Worm (Caenorhabditis elegans): ENCODE data around the gene Y17G7B.22.

DNA sequence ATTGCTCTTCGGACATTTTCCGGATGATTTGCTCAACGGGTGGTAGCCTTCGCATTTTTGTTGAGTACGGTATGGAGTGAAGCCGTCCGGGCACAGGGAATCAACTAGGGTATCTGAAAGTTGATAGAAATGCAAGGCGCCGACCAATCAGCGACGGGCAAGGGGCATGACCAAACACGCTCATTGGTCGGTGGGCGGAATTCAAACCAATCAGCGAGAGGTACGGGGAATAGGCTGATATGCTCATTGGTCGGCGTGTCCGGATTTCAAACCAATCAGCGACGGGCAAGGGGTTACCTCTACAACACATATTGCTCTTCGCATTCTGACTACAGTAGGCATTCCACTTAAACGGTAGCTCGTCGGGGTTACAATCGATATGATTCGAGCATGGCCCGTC, 41.0 kb downstream of the Y17G7B.22 start:
- TF ChIP-seq ama-1 (optimal IDR thresholded peaks at IDR 0.05) (no peak), flt-1 (GFP tag; IDR thresholded peaks at IDR 0.05) (no peak), tbx-37 (GFP tag; conservative IDR thresholded peaks at IDR 0.05) (no peak), tbx-11 (GFP tag; IDR thresholded peaks at IDR 0.05) (no peak), tra-4 (tag; optimal IDR thresholded peaks at IDR 0.05) (no peak), ceh-36 (tag; optimal IDR thresholded peaks at IDR 0.05) (no peak), ets-7 (tag; optimal IDR thresholded peaks at IDR 0.05) (no peak), hmbx-1 (tag; optimal IDR thresholded peaks at IDR 0.05) (no peak), aly-1 (tag; optimal IDR thresholded peaks at IDR 0.05) (no peak), hmg-4 (GFP tag; optimal IDR thresholded peaks at IDR 0.05) (no peak), ceh-13 (GFP tag; optimal IDR thresholded peaks at IDR 0.05) (no peak), scrt-1 (GFP tag; IDR thresholded peaks at IDR 0.05) (no peak), sea-1 (GFP tag; conservative IDR thresholded peaks at IDR 0.05) (no peak)

All from whole organism, early embryonic.